Worm (Caenorhabditis elegans) whole organism, L4/young adult: ENCODE data around the gene lec-10.

ENCODE experiments used
- W03F9.2 ChIP-seq: fragments of 150-350 bp; optimal IDR thresholded peaks from 2 replicates; lab custom pipeline; 2014; ENCODE audit warnings: missing biosample characterization, missing genetic modification characterization
- dao-5 ChIP-seq: sonication (generic microtip); optimal IDR thresholded peaks from 2 replicates; lab custom pipeline; 2016; ENCODE audit warnings: missing genotype, missing genetic modification characterization, moderate library complexity, missing compliant biosample characterization
- him-1 ChIP-seq: sonication (generic microtip); optimal IDR thresholded peaks from 2 replicates; lab custom pipeline; 2016; ENCODE audit warnings: missing genotype, missing genetic modification reagents, missing genetic modification characterization, missing compliant biosample characterization

The lec-10 gene

ce11 chrV:6493821-6494220 is 4.9 kb upstream of the lec-10 start, which contains the start of gene cpt-6:
Gene cpt-6 (minus strand): TSS chrV:6493921.
- TF ChIP-seq dao-5 (tag; lab: Kevin White, UChicago) (no peak), W03F9.2 (tag; lab: Kevin White, UChicago) (no peak), him-1 (tag; lab: Kevin White, UChicago) (no peak)

- no peak for TF ChIP-seq dao-5 (tag; lab: Kevin White, UChicago)
- no peak for TF ChIP-seq him-1 (tag; lab: Kevin White, UChicago)
- no peak for TF ChIP-seq W03F9.2 (tag; lab: Kevin White, UChicago)
Measured at ce11 chrV:6492497-6492896, 3.6 kb upstream of the lec-10 start.

- TF ChIP-seq dao-5 (tag; lab: Kevin White, UChicago) = no peak
- TF ChIP-seq him-1 (tag; lab: Kevin White, UChicago) = no peak
- TF ChIP-seq W03F9.2 (tag; lab: Kevin White, UChicago) = no peak
Measured at ce11 chrV:6487878-6488277, 1.0 kb downstream of the lec-10 start.

- TF ChIP-seq him-1 (tag; lab: Kevin White, UChicago) = no peak
- no peak for TF ChIP-seq dao-5 (tag; lab: Kevin White, UChicago)
- TF ChIP-seq W03F9.2 (tag; lab: Kevin White, UChicago) = no peak
Measured at ce11 chrV:6485109-6485508, 3.8 kb downstream of the lec-10 start.

ce11 chrV:6476026-6476425 is 12.9 kb downstream of the lec-10 start:
- TF ChIP-seq W03F9.2 (tag; lab: Kevin White, UChicago) (no peak), him-1 (tag; lab: Kevin White, UChicago) (no peak), dao-5 (tag; lab: Kevin White, UChicago) (no peak)

ce11 chrV:6471208-6471607 is 17.7 kb downstream of the lec-10 start:
- TF ChIP-seq W03F9.2 (tag; lab: Kevin White, UChicago) = no peak
- TF ChIP-seq him-1 (tag; lab: Kevin White, UChicago) = no peak
- TF ChIP-seq dao-5 (tag; lab: Kevin White, UChicago) = no peak

- TF ChIP-seq dao-5 (tag; lab: Kevin White, UChicago) (no peak), W03F9.2 (tag; lab: Kevin White, UChicago) (no peak)
Measured at ce11 chrV:6467676-6468075, 21.2 kb downstream of the lec-10 start.

ce11 chrV:6464765-6465164 is 24.2 kb downstream of the lec-10 start, which contains the start of gene unc-83:
Gene unc-83 (plus strand): TSS chrV:6465065.
- TF ChIP-seq dao-5 (tag; lab: Kevin White, UChicago) = no peak
- no peak for TF ChIP-seq W03F9.2 (tag; lab: Kevin White, UChicago)
- no peak for TF ChIP-seq him-1 (tag; lab: Kevin White, UChicago)

ce11 chrV:6464238-6464637 is 24.7 kb downstream of the lec-10 start:
- TF ChIP-seq him-1 (tag; lab: Kevin White, UChicago) (no peak), W03F9.2 (tag; lab: Kevin White, UChicago) (no peak), dao-5 (tag; lab: Kevin White, UChicago) (no peak)

ce11 chrV:6462606-6463005 is 26.3 kb downstream of the lec-10 start:
- TF ChIP-seq W03F9.2 (tag; lab: Kevin White, UChicago) (no peak), dao-5 (tag; lab: Kevin White, UChicago) (no peak), him-1 (tag; lab: Kevin White, UChicago) (no peak)

- TF ChIP-seq W03F9.2 (tag; lab: Kevin White, UChicago) (no peak), him-1 (tag; lab: Kevin White, UChicago) (no peak), dao-5 (tag; lab: Kevin White, UChicago) (no peak)
Measured at ce11 chrV:6461250-6461649, 27.7 kb downstream of the lec-10 start.

ce11 chrV:6458302-6458998 is 30.5 kb downstream of the lec-10 start:
- TF ChIP-seq W03F9.2 (tag; lab: Kevin White, UChicago) (no peak), dao-5 (tag; lab: Kevin White, UChicago) (no peak), him-1 (tag; lab: Kevin White, UChicago) (no peak)

- no peak for TF ChIP-seq him-1 (tag; lab: Kevin White, UChicago)
- no peak for TF ChIP-seq dao-5 (tag; lab: Kevin White, UChicago)
- TF ChIP-seq W03F9.2 (tag; lab: Kevin White, UChicago) = no peak
Measured at ce11 chrV:6456903-6457302, 32.0 kb downstream of the lec-10 start.

- no peak for TF ChIP-seq dao-5 (tag; lab: Kevin White, UChicago)
- no peak for TF ChIP-seq him-1 (tag; lab: Kevin White, UChicago)
- no peak for TF ChIP-seq W03F9.2 (tag; lab: Kevin White, UChicago)
Measured at ce11 chrV:6453122-6453521, 35.8 kb downstream of the lec-10 start, which contains the start of gene acl-9. Gene acl-9 (plus strand): TSS chrV:6453226.
